Worm (Caenorhabditis elegans) whole organism, L3 larva: ENCODE results near the gene set-25.

Source experiments
- R02D3.7 ChIP-seq: fragments of 150-350 bp; optimal IDR thresholded peaks from 2 replicates; lab custom pipeline; 2014; ENCODE audit warnings: missing biosample characterization, missing genetic modification characterization
- ZK546.5 ChIP-seq: sonication (generic microtip); optimal IDR thresholded peaks from 2 replicates; lab custom pipeline; 2017; ENCODE audit warnings: missing biosample characterization, missing genetic modification characterization
- ama-1 ChIP-seq: fragments of 150-350 bp; optimal IDR thresholded peaks from 2 replicates; lab custom pipeline; 2018
- ceh-16 ChIP-seq: sonication (generic microtip); optimal IDR thresholded peaks from 2 replicates; lab custom pipeline; 2017; ENCODE audit warnings: missing biosample characterization, missing genetic modification characterization
- ceh-28 ChIP-seq: fragments of 150-350 bp; optimal IDR thresholded peaks from 2 replicates; lab custom pipeline; 2014; ENCODE audit warnings: missing biosample characterization, missing genetic modification reagents, missing genetic modification characterization
- ceh-82 ChIP-seq: fragments of 150-350 bp; optimal IDR thresholded peaks from 2 replicates; lab custom pipeline; 2014; ENCODE audit warnings: missing biosample characterization, missing genetic modification characterization
- ceh-9 ChIP-seq: sonication (generic microtip); optimal IDR thresholded peaks from 2 replicates; lab custom pipeline; 2018; ENCODE audit warnings: missing biosample characterization, missing genetic modification characterization
- daf-12 ChIP-seq: fragments of 150-350 bp; optimal IDR thresholded peaks from 2 replicates; lab custom pipeline; 2014; ENCODE audit warnings: missing biosample characterization, missing genetic modification reagents, missing genetic modification characterization
- egl-27 ChIP-seq: sonication (generic microtip); optimal IDR thresholded peaks from 4 replicates; lab custom pipeline; 2017; ENCODE audit warnings: missing biosample characterization, missing genetic modification reagents, missing genetic modification characterization
- egl-5 ChIP-seq: fragments of 150-350 bp; optimal IDR thresholded peaks from 2 replicates; lab custom pipeline; 2017; ENCODE audit warnings: missing biosample characterization, missing genetic modification reagents, missing genetic modification characterization, inconsistent platforms
- elt-1 ChIP-seq: fragments of 150-350 bp; optimal IDR thresholded peaks from 2 replicates; lab custom pipeline; 2014; ENCODE audit warnings: missing biosample characterization, missing genetic modification characterization
- elt-2 ChIP-seq: sonication (generic microtip); optimal IDR thresholded peaks from 2 replicates; lab custom pipeline; 2016; ENCODE audit warnings: missing genetic modification reagents, mild to moderate bottlenecking, missing genetic modification characterization, missing compliant biosample characterization
- elt-3 ChIP-seq, 3 experiments: fragments of 150-350 bp in 1 of 3; sonication (generic microtip) in 2 of 3; optimal IDR thresholded peaks; 2 replicates in 2 of 3; 4 replicates in 1 of 3; lab custom pipeline; 2014 to 2017; ENCODE audit warnings: missing biosample characterization in 3 of 3, missing genetic modification characterization in 3 of 3
- eor-1 ChIP-seq, 2 experiments: fragments of 150-350 bp; optimal IDR thresholded peaks; 2 replicates each; lab custom pipeline; 2014 to 2018; ENCODE audit warnings: missing biosample characterization in 2 of 2, missing genetic modification characterization in 2 of 2
- fkh-10 ChIP-seq: sonication (generic microtip); optimal IDR thresholded peaks from 2 replicates; lab custom pipeline; 2017; ENCODE audit warnings: missing biosample characterization, missing genetic modification reagents, missing genetic modification characterization
- hmg-11 ChIP-seq: sonication (generic microtip); optimal IDR thresholded peaks from 2 replicates; lab custom pipeline; 2016; ENCODE audit warnings: missing genetic modification characterization, missing compliant biosample characterization
- jun-1 ChIP-seq: fragments of 150-350 bp; optimal IDR thresholded peaks from 2 replicates; lab custom pipeline; 2014; ENCODE audit warnings: missing biosample characterization, missing genetic modification reagents, missing genetic modification characterization
- lin-15B ChIP-seq: fragments of 150-350 bp; optimal IDR thresholded peaks from 2 replicates; lab custom pipeline; 2014; ENCODE audit warnings: missing biosample characterization, missing genetic modification characterization
- lin-39 ChIP-seq: fragments of 150-350 bp; optimal IDR thresholded peaks from 2 replicates; lab custom pipeline; 2018; ENCODE audit warnings: missing biosample characterization, missing genetic modification reagents, missing genetic modification characterization
- lsy-12 ChIP-seq: sonication (generic microtip); optimal IDR thresholded peaks from 2 replicates; lab custom pipeline; 2016; ENCODE audit warnings: mild to moderate bottlenecking, missing genetic modification characterization, missing compliant biosample characterization
- nfya-1 ChIP-seq: sonication (generic microtip); optimal IDR thresholded peaks from 2 replicates; lab custom pipeline; 2017; ENCODE audit warnings: missing genetic modification characterization, mild to moderate bottlenecking, missing compliant biosample characterization, antibody characterized with exemption, moderate library complexity; ENCODE audit not compliant: insufficient read depth
- nhr-11 ChIP-seq: fragments of 150-350 bp; optimal IDR thresholded peaks from 2 replicates; lab custom pipeline; 2014; ENCODE audit warnings: missing biosample characterization, missing genetic modification characterization
- nhr-23 ChIP-seq: fragments of 150-350 bp; optimal IDR thresholded peaks from 2 replicates; lab custom pipeline; 2014; ENCODE audit warnings: missing biosample characterization, missing genetic modification reagents, missing genetic modification characterization
- nhr-237 ChIP-seq: fragments of 150-350 bp; optimal IDR thresholded peaks from 2 replicates; lab custom pipeline; 2014; ENCODE audit warnings: missing biosample characterization, missing genetic modification characterization
- nhr-25 ChIP-seq: sonication (generic microtip); optimal IDR thresholded peaks from 2 replicates; lab custom pipeline; 2017; ENCODE audit warnings: missing biosample characterization, missing genetic modification characterization
- nhr-28 ChIP-seq: fragments of 150-350 bp; optimal IDR thresholded peaks from 2 replicates; lab custom pipeline; 2014; ENCODE audit warnings: missing biosample characterization, missing genetic modification characterization
- nhr-43 ChIP-seq: sonication (generic microtip); optimal IDR thresholded peaks from 2 replicates; lab custom pipeline; 2016; ENCODE audit warnings: mild to moderate bottlenecking, missing genetic modification characterization, missing compliant biosample characterization; ENCODE audit not compliant: poor library complexity, severe bottlenecking
- pha-4 ChIP-seq: fragments of 150-350 bp; optimal IDR thresholded peaks from 2 replicates; lab custom pipeline; 2014; ENCODE audit warnings: missing biosample characterization, missing genetic modification reagents, missing genetic modification characterization
- pqm-1 ChIP-seq: fragments of 150-350 bp; optimal IDR thresholded peaks from 2 replicates; lab custom pipeline; 2017; ENCODE audit warnings: missing biosample characterization, missing genetic modification characterization, inconsistent platforms
- sea-2 ChIP-seq: fragments of 150-350 bp; sonication (generic microtip); optimal IDR thresholded peaks from 4 replicates; lab custom pipeline; 2014; ENCODE audit warnings: missing biosample characterization, missing genetic modification reagents, missing genetic modification characterization
- skn-1 ChIP-seq: fragments of 150-350 bp; optimal IDR thresholded peaks from 2 replicates; lab custom pipeline; 2014; ENCODE audit warnings: missing biosample characterization, missing genetic modification characterization
- snpc-4 ChIP-seq: fragments of 150-350 bp; optimal IDR thresholded peaks from 2 replicates; lab custom pipeline; 2014; ENCODE audit warnings: missing biosample characterization, missing genetic modification characterization
- tbx-2 ChIP-seq: sonication (generic microtip); optimal IDR thresholded peaks from 2 replicates; lab custom pipeline; 2016; ENCODE audit warnings: mild to moderate bottlenecking, missing genetic modification characterization, missing compliant biosample characterization
- unc-39 ChIP-seq: sonication (generic microtip); optimal IDR thresholded peaks from 4 replicates; lab custom pipeline; 2017; ENCODE audit warnings: missing biosample characterization, missing genetic modification characterization
- zag-1 ChIP-seq: fragments of 150-350 bp; optimal IDR thresholded peaks from 2 replicates; lab custom pipeline; 2014; ENCODE audit warnings: missing biosample characterization, missing genetic modification characterization
- ztf-11 ChIP-seq: fragments of 150-350 bp; optimal IDR thresholded peaks from 2 replicates; lab custom pipeline; 2014; ENCODE audit warnings: missing biosample characterization, missing genetic modification characterization
- ztf-4 ChIP-seq: fragments of 150-350 bp; optimal IDR thresholded peaks from 2 replicates; lab custom pipeline; 2014; ENCODE audit warnings: missing biosample characterization, missing genetic modification characterization

set-25 gene

DNA sequence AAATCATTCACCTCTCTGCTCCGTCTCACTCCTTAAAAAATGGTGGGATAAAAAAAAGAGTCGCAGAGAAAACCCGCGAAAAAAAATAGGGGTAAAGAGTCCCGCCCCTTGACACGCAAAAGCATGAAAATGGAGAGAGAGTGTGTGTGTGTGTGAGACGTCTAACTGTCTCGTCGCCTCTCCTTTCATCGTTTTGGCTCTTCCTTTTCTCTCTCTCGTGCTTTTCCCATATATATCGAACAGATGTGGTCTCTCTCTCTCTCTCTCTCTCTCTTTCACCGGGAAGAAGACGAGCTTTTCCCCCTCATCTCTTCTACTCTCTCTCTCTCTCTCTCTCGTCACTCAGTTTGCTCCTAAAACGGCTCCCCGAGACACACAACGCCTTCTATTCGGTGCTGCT is 17.1 kb downstream of the set-25 start (continued):
- no peak for TF ChIP-seq egl-27 (tag; lab: Kevin White, UChicago)
- no peak for TF ChIP-seq nhr-28
- TF ChIP-seq nhr-43 (tag; lab: Kevin White, UChicago) = no peak
- peak; percentile 43 for TF ChIP-seq snpc-4 (tag; lab: Kevin White, UChicago)
- peak; percentile 32 for TF ChIP-seq R02D3.7 (tag; lab: Kevin White, UChicago)
- no peak for TF ChIP-seq ztf-4
- no peak for TF ChIP-seq unc-39
- no peak for TF ChIP-seq eor-1 (tag; optimal IDR thresholded peaks at IDR 0.05; lab: Kevin White, UChicago)
- peak; percentile 55 for TF ChIP-seq nhr-11
- no peak for TF ChIP-seq ceh-16 (tag; lab: Kevin White, UChicago)
- no peak for TF ChIP-seq sea-2 (GFP tag; lab: Kevin White, UChicago)
- TF ChIP-seq, all 47 proteins: peak for 19

DNA sequence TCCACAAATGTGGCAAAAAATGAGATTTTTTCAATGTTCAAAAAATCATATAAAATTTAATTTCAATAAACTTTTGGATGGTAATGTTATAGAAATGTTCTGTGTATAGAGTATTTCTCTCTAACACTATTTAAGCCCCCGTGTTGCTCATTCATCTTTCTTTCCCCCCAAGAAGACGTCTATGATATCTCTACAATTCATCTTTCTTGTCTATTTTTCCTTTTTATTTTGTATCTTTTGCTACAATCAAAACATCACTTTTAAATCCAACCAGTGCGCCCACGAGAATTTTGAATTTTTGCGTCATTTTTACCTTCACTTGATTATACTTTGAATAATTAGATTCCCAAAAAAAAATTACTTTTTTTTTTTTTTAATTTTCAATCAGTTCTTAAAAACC is 20.1 kb downstream of the set-25 start:
- no peak for TF ChIP-seq elt-3 (tag; optimal IDR thresholded peaks at IDR 0.05; lab: Kevin White, UChicago)
- TF ChIP-seq skn-1 (tag; lab: Kevin White, UChicago) = no peak
- peak; percentile 88 for TF ChIP-seq elt-1 (tag; lab: Kevin White, UChicago)

DNA sequence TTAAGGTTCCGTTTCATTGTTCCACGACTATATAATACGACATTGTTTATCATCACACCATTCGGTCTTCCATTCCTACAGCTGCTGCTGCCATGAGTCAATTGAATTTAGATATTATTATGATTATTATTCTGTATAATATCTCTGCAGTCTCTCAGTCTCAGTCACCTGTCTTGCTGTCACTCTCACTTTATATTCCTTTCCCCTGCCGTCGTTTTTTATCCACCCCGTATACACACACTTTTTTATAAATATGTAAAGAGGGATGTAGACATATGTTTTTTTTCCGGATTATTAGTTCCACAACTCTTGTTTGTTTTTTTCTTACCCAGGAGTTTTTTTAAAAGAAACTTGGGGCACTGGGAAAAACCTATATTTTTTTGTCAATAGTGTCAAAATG is 20.7 kb downstream of the set-25 start:
- no peak for TF ChIP-seq ceh-9
- TF ChIP-seq ceh-82 (tag; lab: Kevin White, UChicago) = no peak
- no peak for TF ChIP-seq pqm-1 (tag; lab: Kevin White, UChicago)
- no peak for TF ChIP-seq zag-1

DNA sequence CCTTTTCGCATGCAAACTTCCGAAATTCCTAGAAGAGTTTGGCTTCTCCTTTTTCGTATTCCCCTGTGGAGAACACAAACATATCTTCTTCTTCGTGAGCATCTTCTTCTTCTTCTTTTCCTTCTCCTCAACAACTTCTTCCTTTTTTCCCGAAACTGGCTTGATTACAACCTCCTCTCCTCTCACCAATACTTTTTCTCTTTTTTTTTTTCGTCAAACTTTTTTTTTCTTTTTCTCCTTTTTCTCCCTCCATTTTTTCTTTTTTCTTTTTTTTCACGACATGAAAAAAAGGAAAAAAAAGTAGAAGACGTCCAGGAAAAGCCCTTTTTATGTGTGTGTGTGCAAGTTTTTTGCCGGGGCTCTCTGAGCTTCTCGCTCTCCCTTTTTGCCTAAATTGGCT is 22.0 kb downstream of the set-25 start:
- TF ChIP-seq nfya-1 (tag; lab: Kevin White, UChicago) (peak; percentile 64), hmg-11 (tag; lab: Kevin White, UChicago) (no peak), fkh-10 (GFP tag; lab: Kevin White, UChicago) (peak; percentile 62), lin-39 (peak; percentile 23)

DNA sequence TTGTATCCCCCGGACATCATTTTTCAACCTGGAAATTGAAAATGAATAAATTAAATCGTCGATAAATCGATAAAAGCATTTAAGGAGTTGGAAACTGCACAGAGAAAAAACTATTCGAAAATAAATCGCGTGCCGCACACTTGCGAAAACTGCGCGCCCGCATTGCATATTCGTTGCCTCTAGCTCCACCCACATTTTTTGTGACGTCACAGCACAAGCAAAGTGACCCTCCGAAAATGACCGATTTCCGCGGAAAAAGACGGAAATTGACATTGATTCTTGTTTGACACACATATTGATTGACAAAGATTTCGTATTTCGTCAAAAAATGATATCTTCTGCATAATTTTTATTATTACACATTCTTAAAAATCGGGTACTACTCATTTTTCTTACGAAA is 24.0 kb downstream of the set-25 start, which contains the start of gene cpf-2:
Gene cpf-2 (minus strand): TSS at position 28 of the 400 bp plus-strand sequence.
- TF ChIP-seq ama-1 (lab: Kevin White, UChicago) (no peak), ceh-9 (no peak), jun-1 (tag; lab: Kevin White, UChicago) (peak; percentile 2), lin-15B (tag; lab: Kevin White, UChicago) (peak; percentile 65), ZK546.5 (tag; lab: Kevin White, UChicago) (no peak), elt-3 (tag; optimal IDR thresholded peaks at IDR 0.05; lab: Kevin White, UChicago) (no peak), R02D3.7 (tag; lab: Kevin White, UChicago) (peak; percentile 63), eor-1 (tag; optimal IDR thresholded peaks at IDR 0.05; lab: Kevin White, UChicago) (no peak), daf-12 (tag; lab: Kevin White, UChicago) (no peak), hmg-11 (tag; lab: Kevin White, UChicago) (peak; percentile 96), nhr-11 (no peak), unc-39 (no peak), elt-2 (tag; lab: Kevin White, UChicago) (peak; percentile 43), pha-4 (tag; lab: Kevin White, UChicago) (peak; percentile 68), skn-1 (tag; lab: Kevin White, UChicago) (no peak), pqm-1 (tag; lab: Kevin White, UChicago) (no peak), ceh-28 (tag; lab: Kevin White, UChicago) (peak; percentile 78), zag-1 (no peak), ceh-82 (tag; lab: Kevin White, UChicago) (peak; percentile 39), nhr-28 (no peak), lsy-12 (tag; lab: Kevin White, UChicago) (peak; percentile 50), tbx-2 (tag; lab: Kevin White, UChicago) (peak; percentile 66), nhr-23 (tag; lab: Kevin White, UChicago) (peak; percentile 62), nhr-237 (tag; lab: Kevin White, UChicago) (no peak), snpc-4 (tag; lab: Kevin White, UChicago) (peak; percentile 17), nhr-43 (tag; lab: Kevin White, UChicago) (peak; percentile 79), ztf-11 (tag; lab: Kevin White, UChicago) (no peak), nhr-25 (peak; percentile 36), egl-5 (tag; lab: Kevin White, UChicago) (no peak), nfya-1 (tag; lab: Kevin White, UChicago) (peak; percentile 75)
